Fruit fly (Drosophila melanogaster) whole organism, embryonic: ENCODE data around the gene vib.

ENCODE experiments used
- Ada2b ChIP-seq: fragments of 200-800 bp; sonication (Bioruptor generic); IDR thresholded peaks from 2 replicates; pipeline ENCODE4 v1.3.6; 2022; ENCODE audit warnings: missing biosample characterization, missing genetic modification characterization
- Aef1 ChIP-seq: fragments of 200-800 bp; sonication (Bioruptor generic); IDR thresholded peaks from 3 replicates; pipeline ENCODE4 v1.3.6; 2022; ENCODE audit warnings: missing biosample characterization, missing genetic modification characterization
- Atf3 ChIP-seq: fragments of 200-800 bp; sonication (Bioruptor generic); optimal IDR thresholded peaks from 3 replicates; lab custom pipeline; 2016; ENCODE audit warnings: missing biosample characterization, missing genetic modification characterization
- B-H1 ChIP-seq: fragments of 200-800 bp; sonication (Bioruptor generic); IDR thresholded peaks from 3 replicates; pipeline ENCODE4 v1.3.6; 2022; ENCODE audit warnings: missing biosample characterization, missing genetic modification characterization
- CG10543 ChIP-seq: fragments of 200-800 bp; sonication (Bioruptor generic); optimal IDR thresholded peaks from 3 replicates; lab custom pipeline; 2017; ENCODE audit warnings: missing biosample characterization, mild to moderate bottlenecking, missing genetic modification characterization, moderate library complexity
- CG10979 ChIP-seq: fragments of 200-800 bp; sonication (Bioruptor generic); optimal IDR thresholded peaks from 2 replicates; lab custom pipeline; 2018; ENCODE audit warnings: missing biosample characterization, mild to moderate bottlenecking, missing genetic modification characterization, moderate library complexity
- CG11085 ChIP-seq: fragments of 200-800 bp; sonication (Bioruptor generic); IDR thresholded peaks from 2 replicates; pipeline ENCODE4 v1.3.6; 2022; ENCODE audit warnings: missing biosample characterization, missing genetic modification characterization
- CG11456 ChIP-seq: fragments of 200-800 bp; sonication (Bioruptor generic); IDR thresholded peaks from 3 replicates; pipeline ENCODE4 v1.3.6; 2022; ENCODE audit warnings: missing biosample characterization, missing genetic modification characterization
- CG1233 ChIP-seq: fragments of 200-800 bp; sonication (Bioruptor generic); optimal IDR thresholded peaks from 4 replicates; lab custom pipeline; 2018; ENCODE audit warnings: missing biosample characterization, mild to moderate bottlenecking, missing genetic modification characterization
- CG13287 ChIP-seq: fragments of 200-800 bp; sonication (Bioruptor generic); IDR thresholded peaks from 2 replicates; pipeline ENCODE4 v1.3.6; 2022; ENCODE audit warnings: missing biosample characterization, missing genetic modification characterization; ENCODE audit not compliant: partially characterized antibody
- CG14965 ChIP-seq: fragments of 200-800 bp; sonication (Bioruptor generic); optimal IDR thresholded peaks from 2 replicates; lab custom pipeline; 2016; ENCODE audit warnings: missing biosample characterization, missing genetic modification characterization, borderline replicate concordance
- CG17802 ChIP-seq: fragments of 200-800 bp; sonication (Bioruptor generic); optimal IDR thresholded peaks from 2 replicates; lab custom pipeline; 2018; ENCODE audit warnings: missing biosample characterization, mild to moderate bottlenecking, missing genetic modification characterization, moderate library complexity
- CG2116 ChIP-seq: fragments of 200-800 bp; sonication (Bioruptor generic); optimal IDR thresholded peaks from 3 replicates; lab custom pipeline; 2018; ENCODE audit warnings: missing biosample characterization, mild to moderate bottlenecking, missing genetic modification characterization
- CG2199 ChIP-seq: fragments of 200-800 bp; sonication (Bioruptor generic); IDR thresholded peaks from 3 replicates; pipeline ENCODE4 v1.3.6; 2022; ENCODE audit warnings: missing biosample characterization, missing genetic modification characterization
- CG33213 ChIP-seq: fragments of 200-800 bp; sonication (Bioruptor generic); optimal IDR thresholded peaks from 3 replicates; lab custom pipeline; 2016; ENCODE audit warnings: missing biosample characterization, missing genetic modification characterization
- CG34376 ChIP-seq: fragments of 200-800 bp; sonication (Bioruptor generic); optimal IDR thresholded peaks from 2 replicates; lab custom pipeline; 2018; ENCODE audit warnings: missing biosample characterization, mild to moderate bottlenecking, missing genetic modification characterization
- CG6654 ChIP-seq: fragments of 200-800 bp; sonication (Bioruptor generic); optimal IDR thresholded peaks from 2 replicates; lab custom pipeline; 2017; ENCODE audit warnings: missing biosample characterization, mild to moderate bottlenecking, missing genetic modification characterization
- CG6765 ChIP-seq: fragments of 200-800 bp; sonication (Bioruptor generic); optimal IDR thresholded peaks from 3 replicates; lab custom pipeline; 2017; ENCODE audit warnings: missing biosample characterization, mild to moderate bottlenecking, missing genetic modification characterization
- CG7357 ChIP-seq: fragments of 200-800 bp; sonication (Bioruptor generic); IDR thresholded peaks from 3 replicates; pipeline ENCODE4 v1.3.6; 2022; ENCODE audit warnings: missing biosample characterization, missing genetic modification characterization
- CG7839 ChIP-seq: fragments of 200-800 bp; sonication (Bioruptor generic); optimal IDR thresholded peaks from 3 replicates; lab custom pipeline; 2018; ENCODE audit warnings: missing biosample characterization, mild to moderate bottlenecking, missing genetic modification characterization, moderate library complexity
- CG8765 ChIP-seq: fragments of 200-800 bp; sonication (Bioruptor generic); IDR thresholded peaks from 2 replicates; pipeline ENCODE4 v1.3.6; 2022; ENCODE audit warnings: missing biosample characterization, missing genetic modification characterization
- CoRest ChIP-seq: fragments of 200-800 bp; sonication (Bioruptor generic); optimal IDR thresholded peaks from 3 replicates; lab custom pipeline; 2018; ENCODE audit warnings: missing biosample characterization, mild to moderate bottlenecking, missing genetic modification characterization, moderate library complexity
- Dip3 ChIP-seq: fragments of 200-800 bp; sonication (Bioruptor generic); optimal IDR thresholded peaks from 3 replicates; lab custom pipeline; 2016; ENCODE audit warnings: missing biosample characterization, missing genetic modification characterization
- Jarid2 ChIP-seq: fragments of 200-800 bp; sonication (Bioruptor generic); optimal IDR thresholded peaks from 3 replicates; lab custom pipeline; 2017; ENCODE audit warnings: mild to moderate bottlenecking, missing biosample characterization, missing genetic modification reagents, missing genetic modification characterization
- Kr ChIP-seq: fragments of 200-800 bp; sonication (Bioruptor generic); optimal IDR thresholded peaks from 2 replicates; lab custom pipeline; 2017; ENCODE audit warnings: missing biosample characterization, mild to moderate bottlenecking, missing genetic modification characterization
- Lim3 ChIP-seq: fragments of 200-800 bp; sonication (Bioruptor generic); IDR thresholded peaks from 2 replicates; pipeline ENCODE4 v1.3.6; 2022; ENCODE audit warnings: missing biosample characterization, missing genetic modification characterization
- Mad ChIP-seq: fragments of 200-800 bp; sonication (Bioruptor generic); optimal IDR thresholded peaks from 2 replicates; lab custom pipeline; 2016; ENCODE audit warnings: missing biosample characterization, missing genetic modification characterization
- Optix ChIP-seq: fragments of 200-800 bp; sonication (Bioruptor generic); IDR thresholded peaks from 3 replicates; pipeline ENCODE4 v1.3.6; 2022; ENCODE audit warnings: missing biosample characterization, missing genetic modification characterization
- Sry-δ ChIP-seq: fragments of 200-800 bp; sonication (Bioruptor generic); optimal IDR thresholded peaks from 2 replicates; lab custom pipeline; 2016; ENCODE audit warnings: missing biosample characterization, missing genetic modification characterization
- Ssrp ChIP-seq: fragments of 200-800 bp; sonication (Bioruptor generic); optimal IDR thresholded peaks from 2 replicates; lab custom pipeline; 2018; ENCODE audit warnings: missing biosample characterization, mild to moderate bottlenecking, missing genetic modification characterization, moderate library complexity
- Trl ChIP-seq, 3 experiments: fragments of >200 bp in 2 of 3; fragments of 200-800 bp in 1 of 3; sonication (Bioruptor generic) in 1 of 3; optimal IDR thresholded peaks; 2 replicates in 1 of 3; 3 replicates in 2 of 3; lab custom pipeline; 2016 to 2017; ENCODE audit warnings: missing biosample characterization in 1 of 3, missing genetic modification characterization in 1 of 3
- Usf ChIP-seq: fragments of 200-800 bp; sonication (Bioruptor generic); optimal IDR thresholded peaks from 2 replicates; lab custom pipeline; 2017; ENCODE audit warnings: missing genotype, missing biosample characterization, missing genetic modification characterization
- ara ChIP-seq: fragments of 200-800 bp; sonication (Bioruptor generic); IDR thresholded peaks from 2 replicates; pipeline ENCODE4 v1.3.6; 2022; ENCODE audit warnings: missing biosample characterization, missing genetic modification characterization
- bbx ChIP-seq: fragments of 200-800 bp; sonication (Bioruptor generic); IDR thresholded peaks from 2 replicates; pipeline ENCODE4 v1.3.6; 2022; ENCODE audit warnings: missing biosample characterization, missing genetic modification characterization; ENCODE audit not compliant: partially characterized antibody
- bcd ChIP-seq: fragments of 200-800 bp; sonication (Bioruptor generic); optimal IDR thresholded peaks from 2 replicates; lab custom pipeline; 2017; ENCODE audit warnings: missing biosample characterization, mild to moderate bottlenecking, missing genetic modification characterization
- bowl ChIP-seq: fragments of 200-800 bp; sonication (Bioruptor generic); IDR thresholded peaks from 2 replicates; pipeline ENCODE4 v1.3.6; 2022; ENCODE audit warnings: missing biosample characterization, missing genetic modification characterization
- br ChIP-seq: fragments of >200 bp; optimal IDR thresholded peaks from 2 replicates; lab custom pipeline; 2017
- cad ChIP-seq: fragments of >200 bp; optimal IDR thresholded peaks from 2 replicates; lab custom pipeline; 2017; ENCODE audit warnings: missing biosample characterization, missing genetic modification characterization
- caup ChIP-seq: fragments of 200-800 bp; sonication (Bioruptor generic); optimal IDR thresholded peaks from 3 replicates; lab custom pipeline; 2017; ENCODE audit warnings: missing biosample characterization, mild to moderate bottlenecking, missing genetic modification characterization, moderate library complexity; ENCODE audit not compliant: severe bottlenecking
- crol ChIP-seq: fragments of 200-800 bp; sonication (Bioruptor generic); IDR thresholded peaks from 2 replicates; pipeline ENCODE4 v1.3.6; 2022; ENCODE audit warnings: missing biosample characterization, missing genetic modification characterization
- dan ChIP-seq: fragments of 200-800 bp; sonication (Bioruptor generic); IDR thresholded peaks from 2 replicates; pipeline ENCODE4 v1.3.6; 2022; ENCODE audit warnings: missing biosample characterization, missing genetic modification characterization
- danr ChIP-seq: fragments of 200-800 bp; sonication (Bioruptor generic); IDR thresholded peaks from 2 replicates; pipeline ENCODE4 v1.3.6; 2022; ENCODE audit warnings: missing biosample characterization, missing genetic modification characterization
- fd96Cb ChIP-seq: fragments of 200-800 bp; sonication (Bioruptor generic); optimal IDR thresholded peaks from 2 replicates; lab custom pipeline; 2018; ENCODE audit warnings: missing biosample characterization, mild to moderate bottlenecking, missing genetic modification characterization, moderate library complexity
- pum ChIP-seq: fragments of 200-800 bp; sonication (Bioruptor generic); optimal IDR thresholded peaks from 2 replicates; lab custom pipeline; 2016; ENCODE audit warnings: missing biosample characterization, missing genetic modification characterization
- salm ChIP-seq: fragments of 200-800 bp; sonication (Bioruptor generic); optimal IDR thresholded peaks from 2 replicates; lab custom pipeline; 2018; ENCODE audit warnings: missing biosample characterization, mild to moderate bottlenecking, missing genetic modification characterization
- slou ChIP-seq: fragments of 200-800 bp; sonication (Bioruptor generic); optimal IDR thresholded peaks from 3 replicates; lab custom pipeline; 2016; ENCODE audit warnings: missing biosample characterization, missing genetic modification characterization
- sob ChIP-seq: fragments of 200-800 bp; sonication (Bioruptor generic); IDR thresholded peaks from 2 replicates; pipeline ENCODE4 v1.3.6; 2022; ENCODE audit warnings: missing biosample characterization, missing genetic modification characterization
- sr ChIP-seq: fragments of 200-800 bp; sonication (Bioruptor generic); IDR thresholded peaks from 3 replicates; pipeline ENCODE4 v1.3.6; 2022; ENCODE audit warnings: missing biosample characterization, missing genetic modification characterization
- sug ChIP-seq: fragments of 200-800 bp; optimal IDR thresholded peaks from 2 replicates; lab custom pipeline; 2019; ENCODE audit warnings: missing biosample characterization, mild to moderate bottlenecking, missing genetic modification characterization, moderate library complexity
- ttk ChIP-seq: fragments of 200-800 bp; sonication (Bioruptor generic); IDR thresholded peaks from 2 replicates; pipeline ENCODE4 v2.1.2; 2022; ENCODE audit warnings: missing biosample characterization, missing genetic modification characterization

The vib gene

DNA sequence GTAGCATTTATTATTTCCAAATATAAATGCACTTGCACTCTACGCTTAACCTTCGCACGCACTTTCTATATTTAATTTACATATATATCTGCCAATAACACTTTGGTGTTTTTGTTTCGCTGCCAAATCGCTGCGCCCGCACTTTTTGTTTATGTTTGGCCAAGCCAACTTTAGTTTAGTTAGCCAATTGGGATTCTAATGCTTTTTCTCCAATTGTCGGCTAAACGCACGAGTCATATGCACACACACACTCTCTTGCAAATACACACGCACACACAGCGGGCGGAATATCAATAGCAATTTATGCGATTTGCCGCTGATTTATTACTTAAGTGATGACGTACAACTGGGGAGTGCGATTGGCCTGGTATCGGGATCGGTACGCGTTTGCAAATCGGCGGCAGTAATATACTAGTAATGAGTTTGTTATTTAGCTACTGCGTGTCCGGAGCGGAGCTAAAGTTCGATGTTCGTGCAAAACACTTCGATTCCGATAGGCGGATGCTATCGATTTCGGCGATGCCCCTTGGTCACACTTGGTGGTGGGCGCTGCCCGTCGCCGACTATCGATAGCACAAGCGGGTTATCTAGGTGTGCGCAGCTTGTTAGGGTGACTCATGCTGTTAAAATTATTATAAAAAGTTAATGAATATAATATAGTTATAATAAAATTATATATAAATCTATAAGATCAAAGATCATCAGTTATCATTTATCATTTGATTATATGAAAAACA is at the start of gene vib (continued):
- TF ChIP-seq Kr (GFP tag; lab: Kevin White, UChicago) (no peak), B-H1 (no peak), CG6654 (GFP tag; lab: Kevin White, UChicago) (no peak), Mad (GFP tag; lab: Kevin White, UChicago) (peak; percentile 14), sob (peak; percentile 78), Usf (GFP tag; lab: Kevin White, UChicago) (no peak), pum (GFP tag; lab: Kevin White, UChicago) (no peak), CG7839 (tag; lab: Kevin White, UChicago) (no peak), sr (GFP tag; lab: Robert Waterston, UW) (no peak), CG7357 (no peak), CG34376 (GFP tag; lab: Kevin White, UChicago) (peak; percentile 52), bbx (GFP tag; lab: Robert Waterston, UW) (peak; percentile 97), sug (tag; lab: Kevin White, UChicago) (no peak), Atf3 (GFP tag; lab: Kevin White, UChicago) (no peak), CG8765 (GFP tag; lab: Robert Waterston, UW) (no peak), Optix (GFP tag; lab: Robert Waterston, UW) (no peak; the same call in 2 of the 3 replicates), bcd (GFP tag; lab: Kevin White, UChicago) (peak; percentile 27), CG2199 (GFP tag; lab: Robert Waterston, UW) (0 out of 3 replicates have a peak, but pooled peaks have one; percentile 15), CG33213 (peak; percentile 24), Dip3 (GFP tag; lab: Kevin White, UChicago) (no peak), ttk (no peak), CG6765 (GFP tag; lab: Kevin White, UChicago) (peak; percentile 61), CG17802 (tag; lab: Kevin White, UChicago) (peak; percentile 6), CG14965 (GFP tag; lab: Kevin White, UChicago) (no peak), Trl (optimal IDR thresholded peaks at IDR 0.05; lab: Kevin White, UChicago) (no peak), Trl (GFP tag; optimal IDR thresholded peaks at IDR 0.05; lab: Kevin White, UChicago) (no peak), crol (no peak), danr (GFP tag; lab: Robert Waterston, UW) (no peak), CG13287 (GFP tag; lab: Robert Waterston, UW) (peak; percentile 93), CG10543 (GFP tag; lab: Kevin White, UChicago) (peak; percentile 32), CG2116 (GFP tag; lab: Kevin White, UChicago) (peak; percentile 76), Sry-δ (GFP tag; lab: Kevin White, UChicago) (peak; percentile 92), Jarid2 (GFP tag; lab: Kevin White, UChicago) (no peak), fd96Cb (tag; lab: Kevin White, UChicago) (peak; percentile 16), br (lab: Kevin White, UChicago) (no peak), dan (GFP tag; lab: Robert Waterston, UW) (no peak), caup (GFP tag; lab: Kevin White, UChicago) (peak; percentile 56), Aef1 (GFP tag; lab: Robert Waterston, UW) (no peak), cad (no peak), ara (GFP tag; lab: Robert Waterston, UW) (peak; percentile 23; the same call in 1 of the 2 replicates), Lim3 (GFP tag; lab: Robert Waterston, UW) (no peak), Ada2b (GFP tag; lab: Robert Waterston, UW) (no peak; the same call in 1 of the 2 replicates), CG1233 (GFP tag; lab: Kevin White, UChicago) (no peak), CG11456 (GFP tag; lab: Robert Waterston, UW) (peak; percentile 50; the same call in 1 of the 3 replicates), Ssrp (tag; lab: Kevin White, UChicago) (peak; percentile 19), CG11085 (peak; percentile 10; the same call in 1 of the 2 replicates), bowl (GFP tag; lab: Robert Waterston, UW) (no peak), slou (GFP tag; lab: Kevin White, UChicago) (no peak), salm (tag; lab: Kevin White, UChicago) (no peak), CoRest (tag; lab: Kevin White, UChicago) (peak; percentile 69), CG10979 (tag; lab: Kevin White, UChicago) (peak; percentile 53)
